Fruit fly (Drosophila melanogaster): ENCODE measurements around the gene CG7886.

Gene CG7886

dm6 chr3R:14649307-14650239 lies 7.2 kb upstream of the CG7886 start (continued):
- TF ChIP-seq Vsx1 (GFP tag; optimal IDR thresholded peaks at IDR 0.05) (no peak), knrl (GFP tag; IDR thresholded peaks at IDR 0.05; ENCODE audit: partially characterized antibody) (no peak), gem (tag; optimal IDR thresholded peaks at IDR 0.05) (peak; percentile 21), CG10979 (tag; optimal IDR thresholded peaks at IDR 0.05) (peak; percentile 19), CG4854 (GFP tag; optimal IDR thresholded peaks at IDR 0.05) (no peak), CG18262 (tag; optimal IDR thresholded peaks at IDR 0.05) (peak; percentile 43), CG6683 (GFP tag; optimal IDR thresholded peaks at IDR 0.05) (no peak), CG17829 (tag; optimal IDR thresholded peaks at IDR 0.05) (no peak), Hey (tag; optimal IDR thresholded peaks at IDR 0.05) (no peak), cg (GFP tag; optimal IDR thresholded peaks at IDR 0.05) (peak; percentile 72), schlank (tag; optimal IDR thresholded peaks at IDR 0.05) (no peak), CG7556 (GFP tag; optimal IDR thresholded peaks at IDR 0.05) (peak; percentile 43), dmrt11E (tag; optimal IDR thresholded peaks at IDR 0.05) (peak; percentile 11), fd96Cb (tag; optimal IDR thresholded peaks at IDR 0.05) (no peak), CG2875 (GFP tag; optimal IDR thresholded peaks at IDR 0.05) (peak; percentile 11), Ssrp (tag; optimal IDR thresholded peaks at IDR 0.05) (peak; percentile 22), HLH3B (GFP tag; IDR thresholded peaks at IDR 0.05) (no peak), Drgx (GFP tag; IDR thresholded peaks at IDR 0.05) (peak; percentile 79), ci (GFP tag; IDR thresholded peaks at IDR 0.05) (0 out of 3 replicates have a peak, but pooled peaks have one; percentile 39), slbo (GFP tag; IDR thresholded peaks at IDR 0.05) (peak; percentile 22; the same call in 1 of the 2 replicates), CG18011 (GFP tag; optimal IDR thresholded peaks at IDR 0.05) (peak; percentile 35), CG31388 (GFP tag; optimal IDR thresholded peaks at IDR 0.05) (no peak), CrebB (tag; optimal IDR thresholded peaks at IDR 0.05) (no peak), Ets65A (GFP tag) (peak; percentile 83), CG12219 (GFP tag; optimal IDR thresholded peaks at IDR 0.05) (no peak), stc (GFP tag; IDR thresholded peaks at IDR 0.05) (no peak), crol (GFP tag; IDR thresholded peaks at IDR 0.05) (peak; percentile 87), CG13296 (GFP tag; optimal IDR thresholded peaks at IDR 0.05) (no peak), org-1 (GFP tag; optimal IDR thresholded peaks at IDR 0.05) (no peak), fd64A (GFP tag; optimal IDR thresholded peaks at IDR 0.05) (peak; percentile 9), Nf-YC (tag; optimal IDR thresholded peaks at IDR 0.05) (no peak), CG8388 (GFP tag; optimal IDR thresholded peaks at IDR 0.05) (peak; percentile 18), CG9215 (GFP tag; IDR thresholded peaks at IDR 0.05) (no peak), CG18599 (GFP tag; optimal IDR thresholded peaks at IDR 0.05) (no peak), pros (GFP tag; optimal IDR thresholded peaks at IDR 0.05) (peak; percentile 32), Dbx (GFP tag; IDR thresholded peaks at IDR 0.05) (no peak), NK7.1 (GFP tag; optimal IDR thresholded peaks at IDR 0.05) (no peak), CHES-1-like (GFP tag; optimal IDR thresholded peaks at IDR 0.05) (no peak), nom (GFP tag; optimal IDR thresholded peaks at IDR 0.05) (peak; percentile 50), dpn (GFP tag; optimal IDR thresholded peaks at IDR 0.05) (peak in 1 of 2 experiments; percentile 21), Lhr (GFP tag; optimal IDR thresholded peaks at IDR 0.05) (no peak), eve (GFP tag; optimal IDR thresholded peaks at IDR 0.05) (no peak), CG12769 (tag; optimal IDR thresholded peaks at IDR 0.05) (no peak), CG16815 (GFP tag; optimal IDR thresholded peaks at IDR 0.05) (peak; percentile 5), abd-A (tag; optimal IDR thresholded peaks at IDR 0.05) (no peak), phol (tag; optimal IDR thresholded peaks at IDR 0.05) (peak; percentile 34), Ets97D (GFP tag; optimal IDR thresholded peaks at IDR 0.05) (no peak), Kr (GFP tag; optimal IDR thresholded peaks at IDR 0.05) (peak; percentile 37)

All from whole organism, embryonic.